Worm (Caenorhabditis elegans): ENCODE results near the gene C34F6.11.

The C34F6.11 gene

DNA sequence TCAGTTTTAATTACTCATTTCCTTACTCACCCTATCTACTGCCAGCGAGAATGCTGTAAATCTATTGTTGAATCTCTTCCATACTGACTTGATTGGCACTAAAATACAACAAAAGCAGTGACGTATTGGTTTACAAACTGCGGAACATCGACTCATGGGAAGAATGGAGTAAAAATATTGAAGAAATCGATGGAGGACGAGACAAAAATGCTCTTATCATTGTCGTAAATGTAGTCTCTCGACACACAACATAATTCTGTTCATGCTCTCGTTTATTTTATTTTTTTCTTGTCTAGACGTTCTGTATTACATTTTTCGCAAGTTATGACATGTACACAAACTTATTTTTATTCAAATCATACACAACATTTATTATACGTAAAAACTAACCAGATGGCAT, at the start of gene C34F6.11:
TSS of gene C34F6.11 (minus strand) at position 160 of the 400 bp plus-strand sequence.
- TF ChIP-seq unc-3 (GFP tag; conservative IDR thresholded peaks at IDR 0.05) (no peak), unc-3 (tag; optimal IDR thresholded peaks at IDR 0.05) (no peak), hlh-15 (tag; optimal IDR thresholded peaks at IDR 0.05) (no peak), madf-2 (tag; optimal IDR thresholded peaks at IDR 0.05) (no peak), che-1 (tag; optimal IDR thresholded peaks at IDR 0.05) (no peak), unc-86 (tag; optimal IDR thresholded peaks at IDR 0.05) (no peak), hlh-13 (GFP tag; optimal IDR thresholded peaks at IDR 0.05) (no peak), fax-1 (tag; optimal IDR thresholded peaks at IDR 0.05) (no peak), ceh-45 (GFP tag; IDR thresholded peaks at IDR 0.05) (no peak), pha-4 (tag; optimal IDR thresholded peaks at IDR 0.05) (no peak), eyg-1 (tag; optimal IDR thresholded peaks at IDR 0.05) (no peak), ceh-48 (tag; optimal IDR thresholded peaks at IDR 0.05) (no peak), tbx-2 (tag; optimal IDR thresholded peaks at IDR 0.05) (no peak), ets-4 (tag; optimal IDR thresholded peaks at IDR 0.05) (no peak), npax-4 (tag; optimal IDR thresholded peaks at IDR 0.05) (no peak), ceh-19 (GFP tag; optimal IDR thresholded peaks at IDR 0.05) (no peak), hlh-6 (tag; optimal IDR thresholded peaks at IDR 0.05) (no peak), elt-2 (tag; optimal IDR thresholded peaks at IDR 0.05) (no peak)

DNA sequence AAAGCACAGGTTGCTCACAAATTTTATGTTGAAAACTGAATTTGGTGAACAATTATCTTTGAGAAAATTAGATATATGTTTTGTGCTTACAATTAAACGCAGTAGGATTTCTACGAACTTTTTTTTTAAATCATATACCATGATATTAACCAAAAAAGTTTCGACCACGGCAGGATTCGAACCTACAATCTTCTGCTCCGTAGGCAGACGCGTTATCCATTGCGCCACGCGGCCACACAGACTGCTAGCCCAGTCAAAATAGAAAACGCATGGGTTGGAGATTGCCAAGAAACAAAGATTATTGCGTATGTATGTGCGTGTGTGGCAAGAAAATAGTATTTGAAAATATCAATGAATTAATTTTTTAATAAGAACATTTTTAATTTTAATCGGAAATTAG, 48.7 kb upstream of the C34F6.11 start:
- TF ChIP-seq T23F11.4 (GFP tag; optimal IDR thresholded peaks at IDR 0.05) (peak; percentile 44), ztf-16 (tag; optimal IDR thresholded peaks at IDR 0.05) (peak; percentile 51), hlh-8 (tag; optimal IDR thresholded peaks at IDR 0.05) (no peak), lim-6 (tag; optimal IDR thresholded peaks at IDR 0.05) (no peak), pros-1 (tag; optimal IDR thresholded peaks at IDR 0.05) (no peak), Y22D7AL.16 (tag; optimal IDR thresholded peaks at IDR 0.05) (no peak), npax-4 (tag; optimal IDR thresholded peaks at IDR 0.05) (no peak), mec-3 (tag; optimal IDR thresholded peaks at IDR 0.05; ENCODE audit: borderline replicate concordance) (no peak), odd-2 (tag; optimal IDR thresholded peaks at IDR 0.05) (no peak), K09A11.1 (tag; optimal IDR thresholded peaks at IDR 0.05; ENCODE audit: insufficient read depth) (peak; percentile 33), ceh-34 (tag; optimal IDR thresholded peaks at IDR 0.05) (peak; percentile 38), hlh-15 (tag; optimal IDR thresholded peaks at IDR 0.05) (peak; percentile 55), hlh-30 (tag; optimal IDR thresholded peaks at IDR 0.05; ENCODE audit: insufficient read depth) (no peak), sdc-2 (tag; optimal IDR thresholded peaks at IDR 0.05) (peak; percentile 61), ttx-3 (tag; optimal IDR thresholded peaks at IDR 0.05) (peak; percentile 55), rnt-1 (tag; optimal IDR thresholded peaks at IDR 0.05) (peak; percentile 31), pqm-1 (tag; optimal IDR thresholded peaks at IDR 0.05) (no peak), pat-9 (tag; optimal IDR thresholded peaks at IDR 0.05) (peak; percentile 66), dmd-4 (tag; optimal IDR thresholded peaks at IDR 0.05; ENCODE audit: borderline replicate concordance) (no peak), ahr-1 (tag; optimal IDR thresholded peaks at IDR 0.05) (no peak), ceh-6 (GFP tag; optimal IDR thresholded peaks at IDR 0.05) (peak; percentile 68), ama-1 (optimal IDR thresholded peaks at IDR 0.05) (no peak), eyg-1 (tag; optimal IDR thresholded peaks at IDR 0.05) (no peak), syd-9 (tag; optimal IDR thresholded peaks at IDR 0.05) (peak; percentile 31), ceh-30 (tag; optimal IDR thresholded peaks at IDR 0.05) (no peak), hlh-6 (tag; optimal IDR thresholded peaks at IDR 0.05) (peak; percentile 31), lin-11 (tag; optimal IDR thresholded peaks at IDR 0.05) (peak; percentile 48), tbx-7 (tag; optimal IDR thresholded peaks at IDR 0.05) (no peak), nhr-232 (tag; optimal IDR thresholded peaks at IDR 0.05) (peak; percentile 13), pax-1 (tag; optimal IDR thresholded peaks at IDR 0.05) (no peak), ceh-24 (tag; optimal IDR thresholded peaks at IDR 0.05) (peak; percentile 5), F13H6.1 (tag; optimal IDR thresholded peaks at IDR 0.05) (peak; percentile 23), gmeb-2 (tag; optimal IDR thresholded peaks at IDR 0.05) (peak; percentile 46), pag-3 (tag; optimal IDR thresholded peaks at IDR 0.05; ENCODE audit: borderline replicate concordance) (no peak), pha-2 (tag; optimal IDR thresholded peaks at IDR 0.05) (no peak), ceh-22 (tag; optimal IDR thresholded peaks at IDR 0.05) (no peak), pha-4 (tag; optimal IDR thresholded peaks at IDR 0.05) (no peak), fkh-10 (GFP tag; optimal IDR thresholded peaks at IDR 0.05) (no peak), ceh-19 (GFP tag; optimal IDR thresholded peaks at IDR 0.05) (peak; percentile 76), ceh-18 (tag; optimal IDR thresholded peaks at IDR 0.05) (peak; percentile 53), unc-55 (GFP tag; optimal IDR thresholded peaks at IDR 0.05) (no peak)

Data from whole organism, late embryonic.